Worm (Caenorhabditis elegans) whole organism, L1 larva: ENCODE results near the gene ubc-13.

ENCODE experiments used
- C34B4.2 ChIP-seq: sonication (generic microtip); optimal IDR thresholded peaks from 2 replicates; lab custom pipeline; 2017; ENCODE audit warnings: mild to moderate bottlenecking, missing genetic modification characterization, missing compliant biosample characterization
- F16B12.6 ChIP-seq: fragments of 150-350 bp; optimal IDR thresholded peaks from 2 replicates; lab custom pipeline; 2014; ENCODE audit warnings: missing biosample characterization, missing genetic modification characterization
- Y116A8C.19 ChIP-seq: sonication (generic microtip); optimal IDR thresholded peaks from 2 replicates; lab custom pipeline; 2016; ENCODE audit warnings: missing compliant biosample characterization, missing genetic modification characterization, borderline replicate concordance
- aha-1 ChIP-seq: fragments of 150-350 bp; optimal IDR thresholded peaks from 2 replicates; lab custom pipeline; 2014; ENCODE audit warnings: missing biosample characterization, missing genetic modification characterization
- blmp-1 ChIP-seq: fragments of 150-350 bp; optimal IDR thresholded peaks from 2 replicates; lab custom pipeline; 2014; ENCODE audit warnings: missing biosample characterization, missing genetic modification characterization
- ceh-88 ChIP-seq: fragments of 200-800 bp; sonication (Bioruptor generic); IDR thresholded peaks from 2 replicates; pipeline ENCODE4 v1.3.6; 2022; ENCODE audit warnings: missing genetic modification characterization, missing compliant biosample characterization
- dpl-1 ChIP-seq, 3 experiments: fragments of 150-350 bp in 2 of 3; sonication (generic microtip) in 1 of 3; optimal IDR thresholded peaks; 2 replicates each; lab custom pipeline; 2014 to 2017; ENCODE audit warnings: missing biosample characterization in 3 of 3, missing genetic modification characterization in 3 of 3, missing genetic modification reagents in 3 of 3
- dsc-1 ChIP-seq: sonication (generic microtip); optimal IDR thresholded peaks from 2 replicates; lab custom pipeline; 2016; ENCODE audit warnings: mild to moderate bottlenecking, missing genetic modification characterization, missing compliant biosample characterization
- efl-1 ChIP-seq, 4 experiments: fragments of 150-350 bp; optimal IDR thresholded peaks in 3 of 4; peaks in 1 of 4; 1 replicate in 1 of 4; 2 replicates in 3 of 4; lab custom pipeline; 2014; ENCODE audit warnings: missing biosample characterization in 2 of 4, missing genetic modification characterization in 2 of 4, missing genetic modification reagents in 2 of 4
- efl-3 ChIP-seq: fragments of 200-800 bp; sonication (Bioruptor generic); optimal IDR thresholded peaks from 2 replicates; lab custom pipeline; 2018; ENCODE audit warnings: mild to moderate bottlenecking, missing genetic modification characterization, missing compliant biosample characterization
- egl-27 ChIP-seq, 2 experiments: fragments of 150-350 bp in 1 of 2; sonication (generic microtip); optimal IDR thresholded peaks; 3 replicates each; lab custom pipeline; 2017 to 2018; ENCODE audit warnings: missing biosample characterization in 2 of 2, missing genetic modification characterization in 2 of 2, missing genetic modification reagents in 2 of 2
- elt-2 ChIP-seq: sonication (generic microtip); optimal IDR thresholded peaks from 2 replicates; lab custom pipeline; 2016; ENCODE audit warnings: missing genetic modification characterization, mild to moderate bottlenecking, inconsistent platforms, missing compliant biosample characterization, missing genetic modification reagents
- elt-3 ChIP-seq, 6 experiments: fragments of 150-350 bp in 1 of 6; sonication (generic microtip); optimal IDR thresholded peaks; 2 replicates each; lab custom pipeline; 2017 to 2018; ENCODE audit warnings: missing biosample characterization in 6 of 6, missing genetic modification characterization in 6 of 6, inconsistent platforms in 1 of 6
- fkh-10 ChIP-seq: sonication (generic microtip); optimal IDR thresholded peaks from 2 replicates; lab custom pipeline; 2017; ENCODE audit warnings: missing biosample characterization, missing genetic modification reagents, missing genetic modification characterization
- fkh-8 ChIP-seq: sonication (generic microtip); optimal IDR thresholded peaks from 2 replicates; lab custom pipeline; 2016; ENCODE audit warnings: mild to moderate bottlenecking, missing genetic modification characterization, missing compliant biosample characterization
- grh-1 ChIP-seq: fragments of 200-800 bp; sonication (Bioruptor generic); IDR thresholded peaks from 2 replicates; pipeline ENCODE4 v1.3.6; 2022; ENCODE audit warnings: missing genetic modification reagents, missing genetic modification characterization, missing compliant biosample characterization
- hlh-17 ChIP-seq: fragments of 200-800 bp; sonication (Bioruptor generic); optimal IDR thresholded peaks from 2 replicates; lab custom pipeline; 2018; ENCODE audit warnings: missing genetic modification characterization, mild to moderate bottlenecking, missing compliant biosample characterization, moderate library complexity, borderline replicate concordance
- hlh-4 ChIP-seq: sonication (generic microtip); optimal IDR thresholded peaks from 2 replicates; lab custom pipeline; 2016; ENCODE audit warnings: mild to moderate bottlenecking, missing genetic modification characterization, missing compliant biosample characterization
- isw-1 ChIP-seq: fragments of 200-800 bp; sonication (Bioruptor generic); IDR thresholded peaks from 2 replicates; pipeline ENCODE4 v1.3.6; 2022; ENCODE audit warnings: missing genetic modification characterization, missing compliant biosample characterization
- jun-1 ChIP-seq: fragments of 150-350 bp; optimal IDR thresholded peaks from 2 replicates; lab custom pipeline; 2014; ENCODE audit warnings: missing biosample characterization, missing genetic modification reagents, missing genetic modification characterization
- lin-14 ChIP-seq: fragments of 200-800 bp; sonication (Bioruptor generic); optimal IDR thresholded peaks from 2 replicates; lab custom pipeline; 2018; ENCODE audit warnings: mild to moderate bottlenecking, missing genetic modification characterization, moderate library complexity, missing compliant biosample characterization
- lin-15B ChIP-seq: fragments of 150-350 bp; sonication (generic microtip); optimal IDR thresholded peaks from 3 replicates; lab custom pipeline; 2014; ENCODE audit warnings: missing biosample characterization, missing genetic modification characterization
- lin-35 ChIP-seq, 2 experiments: fragments of 150-350 bp; optimal IDR thresholded peaks; 2 replicates each; lab custom pipeline; 2014; ENCODE audit warnings: missing biosample characterization in 2 of 2, missing genetic modification characterization in 2 of 2, missing genetic modification reagents in 2 of 2
- lin-39 ChIP-seq: fragments of 150-350 bp; optimal IDR thresholded peaks from 2 replicates; lab custom pipeline; 2014; ENCODE audit warnings: missing biosample characterization, missing genetic modification reagents, missing genetic modification characterization
- mdl-1 ChIP-seq, 2 experiments: fragments of 150-350 bp; optimal IDR thresholded peaks; 2 replicates each; lab custom pipeline; 2014 to 2017; ENCODE audit warnings: missing biosample characterization in 2 of 2, missing genetic modification characterization in 2 of 2, inconsistent platforms in 1 of 2
- mef-2 ChIP-seq: fragments of 150-350 bp; optimal IDR thresholded peaks from 2 replicates; lab custom pipeline; 2014; ENCODE audit warnings: missing biosample characterization, missing genetic modification characterization
- mep-1 ChIP-seq: fragments of 150-350 bp; optimal IDR thresholded peaks from 2 replicates; lab custom pipeline; 2014; ENCODE audit warnings: missing biosample characterization, missing genetic modification characterization
- nhr-11 ChIP-seq: fragments of 150-350 bp; optimal IDR thresholded peaks from 2 replicates; lab custom pipeline; 2014; ENCODE audit warnings: missing biosample characterization, missing genetic modification characterization
- nhr-12 ChIP-seq: sonication (generic microtip); optimal IDR thresholded peaks from 2 replicates; lab custom pipeline; 2017; ENCODE audit warnings: missing biosample characterization, missing genetic modification characterization
- nhr-19 ChIP-seq: fragments of 200-800 bp; sonication (Bioruptor generic); conservative IDR thresholded peaks from 2 replicates; pipeline ENCODE4 v1.3.6; 2022; ENCODE audit warnings: missing genetic modification characterization, missing compliant biosample characterization
- nhr-76 ChIP-seq: sonication (generic microtip); optimal IDR thresholded peaks from 2 replicates; lab custom pipeline; 2017; ENCODE audit warnings: missing biosample characterization, missing genetic modification characterization
- nhr-77 ChIP-seq: fragments of 150-350 bp; optimal IDR thresholded peaks from 2 replicates; lab custom pipeline; 2014; ENCODE audit warnings: missing biosample characterization, missing genetic modification characterization
- nhr-84 ChIP-seq: sonication (generic microtip); optimal IDR thresholded peaks from 2 replicates; lab custom pipeline; 2017; ENCODE audit warnings: missing biosample characterization, missing genetic modification characterization
- nhr-85 ChIP-seq: sonication (generic microtip); peaks from one replicate; lab custom pipeline; 2016; ENCODE audit warnings: missing genetic modification characterization, inconsistent platforms, missing compliant biosample characterization
- nhr-90 ChIP-seq: sonication (generic microtip); optimal IDR thresholded peaks from 2 replicates; lab custom pipeline; 2016; ENCODE audit warnings: mild to moderate bottlenecking, missing genetic modification characterization, missing compliant biosample characterization; ENCODE audit not compliant: poor library complexity
- pax-3 ChIP-seq: fragments of 200-800 bp; sonication (Bioruptor generic); optimal IDR thresholded peaks from 2 replicates; lab custom pipeline; 2018; ENCODE audit warnings: mild to moderate bottlenecking, missing genetic modification characterization, moderate library complexity, missing compliant biosample characterization
- rnt-1 ChIP-seq: sonication (generic microtip); optimal IDR thresholded peaks from 2 replicates; lab custom pipeline; 2016; ENCODE audit warnings: mild to moderate bottlenecking, missing genetic modification characterization, moderate library complexity, missing compliant biosample characterization
- skn-1 ChIP-seq: fragments of 150-350 bp; optimal IDR thresholded peaks from 2 replicates; lab custom pipeline; 2014; ENCODE audit warnings: missing biosample characterization, missing genetic modification characterization
- snpc-4 ChIP-seq: fragments of 150-350 bp; optimal IDR thresholded peaks from 2 replicates; lab custom pipeline; 2014; ENCODE audit warnings: missing biosample characterization, missing genetic modification characterization
- sox-4 ChIP-seq: sonication (generic microtip); optimal IDR thresholded peaks from 2 replicates; lab custom pipeline; 2016; ENCODE audit warnings: missing genetic modification characterization, missing compliant biosample characterization
- sptf-1 ChIP-seq: fragments of 150-350 bp; optimal IDR thresholded peaks from 2 replicates; lab custom pipeline; 2014; ENCODE audit warnings: missing biosample characterization, missing genetic modification characterization
- sup-37 ChIP-seq: fragments of 200-800 bp; sonication (Bioruptor generic); optimal IDR thresholded peaks from 2 replicates; lab custom pipeline; 2018; ENCODE audit warnings: mild to moderate bottlenecking, missing genetic modification characterization, missing compliant biosample characterization
- swsn-7 ChIP-seq: sonication (generic microtip); optimal IDR thresholded peaks from 2 replicates; lab custom pipeline; 2016; ENCODE audit warnings: missing genetic modification characterization, missing compliant biosample characterization
- tbx-2 ChIP-seq: sonication (generic microtip); optimal IDR thresholded peaks from 2 replicates; lab custom pipeline; 2016; ENCODE audit warnings: missing genetic modification characterization, missing compliant biosample characterization
- tlp-1 ChIP-seq: fragments of 150-350 bp; optimal IDR thresholded peaks from 2 replicates; lab custom pipeline; 2014; ENCODE audit warnings: missing biosample characterization, missing genetic modification characterization
- unc-130 ChIP-seq: fragments of 150-350 bp; optimal IDR thresholded peaks from 2 replicates; lab custom pipeline; 2017; ENCODE audit warnings: missing biosample characterization, missing genetic modification characterization, inconsistent platforms
- unc-30 ChIP-seq: sonication (generic microtip); optimal IDR thresholded peaks from 2 replicates; lab custom pipeline; 2017; ENCODE audit warnings: missing biosample characterization, missing genetic modification characterization
- unc-62 ChIP-seq: fragments of 150-350 bp; optimal IDR thresholded peaks from 2 replicates; lab custom pipeline; 2014; ENCODE audit warnings: missing biosample characterization, missing genetic modification reagents, missing genetic modification characterization
- unc-86 ChIP-seq: sonication (generic microtip); optimal IDR thresholded peaks from 2 replicates; lab custom pipeline; 2016; ENCODE audit warnings: missing genetic modification characterization, missing compliant biosample characterization
- unc-98 ChIP-seq: fragments of 200-800 bp; sonication (Bioruptor generic); IDR thresholded peaks from 2 replicates; pipeline ENCODE4 v1.3.6; 2022; ENCODE audit warnings: missing genetic modification characterization, missing compliant biosample characterization
- zag-1 ChIP-seq: fragments of 150-350 bp; optimal IDR thresholded peaks from 2 replicates; lab custom pipeline; 2014; ENCODE audit warnings: missing biosample characterization, missing genetic modification characterization
- zip-4 ChIP-seq: fragments of 200-800 bp; sonication (Bioruptor generic); optimal IDR thresholded peaks from 2 replicates; lab custom pipeline; 2018; ENCODE audit warnings: mild to moderate bottlenecking, missing genetic modification characterization, moderate library complexity, missing compliant biosample characterization
- ztf-11 ChIP-seq, 2 experiments: sonication (generic microtip); optimal IDR thresholded peaks; 2 replicates each; lab custom pipeline; 2016 to 2017; ENCODE audit warnings: missing genetic modification characterization in 2 of 2, missing biosample characterization in 1 of 2, missing compliant biosample characterization in 1 of 2

ubc-13 gene

ce11 chrIV:2928409-2928808 lies 2.9 kb upstream of the ubc-13 start, which contains the start of gene manf-1 (continued):
- TF ChIP-seq dpl-1 (GFP tag; optimal IDR thresholded peaks at IDR 0.05; lab: Kevin White, UChicago) (peak; percentile 69 to 79 (median 78)), unc-62 (no peak), dsc-1 (tag; lab: Kevin White, UChicago) (peak; percentile 79), elt-2 (tag; lab: Kevin White, UChicago) (no peak), tbx-2 (tag; lab: Kevin White, UChicago) (peak; percentile 83), nhr-90 (peak; percentile 71), zag-1 (tag; lab: Kevin White, UChicago) (no peak), nhr-11 (tag; lab: Kevin White, UChicago) (no peak), lin-39 (tag; lab: Kevin White, UChicago) (peak; percentile 43), nhr-12 (no peak), mef-2 (no peak), unc-86 (tag; lab: Kevin White, UChicago) (peak; percentile 61), fkh-8 (tag; lab: Kevin White, UChicago) (peak; percentile 77), C34B4.2 (no peak), lin-35 (GFP tag; optimal IDR thresholded peaks at IDR 0.05; lab: Kevin White, UChicago) (peak; percentile 79 to 84), unc-30 (no peak), isw-1 (peak; percentile 59), efl-3 (GFP tag; lab: Kevin White, UChicago) (no peak), efl-1 (optimal IDR thresholded peaks at IDR 0.05; lab: Kevin White, UChicago) (peak; percentile 76 to 84), efl-1 (GFP tag; optimal IDR thresholded peaks at IDR 0.05 in 1 of 2; lab: Kevin White, UChicago) (peak; percentile 79 to 97), jun-1 (tag; lab: Kevin White, UChicago) (peak; percentile 60), blmp-1 (tag; lab: Kevin White, UChicago) (peak; percentile 68), mdl-1 (tag; optimal IDR thresholded peaks at IDR 0.05; lab: Kevin White, UChicago) (peak in 1 of 2 experiments; percentile 62), hlh-4 (tag; lab: Kevin White, UChicago) (no peak), zip-4 (GFP tag; lab: Kevin White, UChicago) (no peak), snpc-4 (tag; lab: Kevin White, UChicago) (peak; percentile 57), aha-1 (tag; lab: Kevin White, UChicago) (no peak), nhr-84 (tag; lab: Kevin White, UChicago) (no peak), rnt-1 (peak; percentile 84), nhr-77 (peak; percentile 47), unc-130 (peak; percentile 39), lin-14 (GFP tag; lab: Kevin White, UChicago) (peak; percentile 82), lin-15B (tag; lab: Kevin White, UChicago) (peak; percentile 37), Y116A8C.19 (tag; lab: Kevin White, UChicago) (no peak), ceh-88 (GFP tag; lab: Robert Waterston, UW) (no peak), tlp-1 (tag; lab: Kevin White, UChicago) (no peak), grh-1 (GFP tag; lab: Robert Waterston, UW) (0 out of 2 replicates have a peak, but pooled peaks have one; percentile 46), nhr-76 (tag; lab: Kevin White, UChicago) (no peak), elt-3 (tag; optimal IDR thresholded peaks at IDR 0.05; lab: Kevin White, UChicago) (peak in 1 of 6 experiments; percentile 54), sup-37 (no peak), swsn-7 (tag; lab: Kevin White, UChicago) (peak; percentile 76), unc-98 (GFP tag; lab: Robert Waterston, UW) (no peak), nhr-85 (tag; lab: Kevin White, UChicago) (peak; percentile 56), sptf-1 (tag; lab: Kevin White, UChicago) (no peak), F16B12.6 (tag; lab: Kevin White, UChicago) (peak; percentile 53), skn-1 (tag; lab: Kevin White, UChicago) (peak; percentile 65), pax-3 (tag; lab: Kevin White, UChicago) (peak; percentile 28), fkh-10 (GFP tag; lab: Kevin White, UChicago) (peak; percentile 37), hlh-17 (no peak), mep-1 (tag; lab: Kevin White, UChicago) (peak; percentile 89), ztf-11 (tag; optimal IDR thresholded peaks at IDR 0.05; lab: Kevin White, UChicago) (peak in 1 of 2 experiments; percentile 19), egl-27 (tag; optimal IDR thresholded peaks at IDR 0.05; lab: Kevin White, UChicago) (no peak), nhr-19 (GFP tag; lab: Robert Waterston, UW) (peak; percentile 74), sox-4 (tag; lab: Kevin White, UChicago) (peak; percentile 4)
